Worm (Caenorhabditis elegans) whole organism, L4/young adult: ENCODE measurements around the gene msrp-7.

Source experiments
- W03F9.2 ChIP-seq: fragments of 150-350 bp; optimal IDR thresholded peaks from 2 replicates; lab custom pipeline; 2014; ENCODE audit warnings: missing biosample characterization, missing genetic modification characterization
- dao-5 ChIP-seq: sonication (generic microtip); optimal IDR thresholded peaks from 2 replicates; lab custom pipeline; 2016; ENCODE audit warnings: missing genotype, missing genetic modification characterization, moderate library complexity, missing compliant biosample characterization
- him-1 ChIP-seq: sonication (generic microtip); optimal IDR thresholded peaks from 2 replicates; lab custom pipeline; 2016; ENCODE audit warnings: missing genotype, missing genetic modification reagents, missing genetic modification characterization, missing compliant biosample characterization

DNA sequence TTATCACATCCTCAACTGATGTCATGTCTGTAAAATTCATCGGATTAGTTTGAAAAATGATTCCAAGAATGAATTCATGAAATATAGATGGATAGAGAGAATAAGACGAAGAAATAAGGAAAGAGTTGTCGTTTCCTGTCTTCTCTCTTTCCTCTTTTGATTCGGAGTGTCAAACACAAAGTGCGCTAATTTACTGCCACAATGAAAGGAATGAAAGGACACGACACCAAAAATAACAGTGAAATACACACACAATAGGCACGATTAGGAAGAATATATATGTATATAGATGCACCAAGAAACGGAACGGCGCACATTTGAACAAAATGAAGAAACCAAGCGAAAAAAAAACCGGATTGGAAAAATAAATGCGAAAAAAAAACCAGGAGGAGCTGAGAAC is 18.3 kb downstream of the msrp-7 start, which contains the start of gene VM106R.1:
- no peak for TF ChIP-seq W03F9.2 (tag; lab: Kevin White, UChicago)
- no peak for TF ChIP-seq him-1 (tag; lab: Kevin White, UChicago)
- TF ChIP-seq dao-5 (tag; lab: Kevin White, UChicago) = no peak
